Fruit fly (Drosophila melanogaster) whole organism, prepupa: Measurements from ENCODE around the gene CG8833.

ENCODE experiments used
- Blimp-1 ChIP-seq: fragments of 200-800 bp; sonication (Bioruptor generic); optimal IDR thresholded peaks from 3 replicates; lab custom pipeline; 2017; ENCODE audit warnings: missing biosample characterization, missing genetic modification characterization, mild to moderate bottlenecking, moderate library complexity, missing genetic modification reagents
- CG10631 ChIP-seq: fragments of 200-800 bp; sonication (Bioruptor generic); optimal IDR thresholded peaks from 2 replicates; lab custom pipeline; 2016; ENCODE audit warnings: missing biosample characterization, missing genetic modification characterization
- CG11294 ChIP-seq: fragments of 200-800 bp; sonication (Bioruptor generic); IDR thresholded peaks from 2 replicates; pipeline ENCODE4 v1.3.6; 2022; ENCODE audit warnings: missing biosample characterization, missing genetic modification characterization
- CG11902 ChIP-seq: fragments of 200-800 bp; sonication (Bioruptor generic); optimal IDR thresholded peaks from 3 replicates; lab custom pipeline; 2016; ENCODE audit warnings: missing biosample characterization, missing genetic modification characterization
- CG15336 ChIP-seq: fragments of 200-800 bp; sonication (Bioruptor generic); IDR thresholded peaks from 2 replicates; pipeline ENCODE4 v1.3.6; 2022; ENCODE audit warnings: missing biosample characterization, missing genetic modification characterization
- CG3032 ChIP-seq: fragments of 200-800 bp; optimal IDR thresholded peaks from 2 replicates; lab custom pipeline; 2019; ENCODE audit warnings: missing biosample characterization, mild to moderate bottlenecking, missing genetic modification characterization, moderate library complexity
- CG32006 ChIP-seq: fragments of 200-800 bp; sonication (Bioruptor generic); optimal IDR thresholded peaks from 3 replicates; lab custom pipeline; 2017; ENCODE audit warnings: missing biosample characterization, mild to moderate bottlenecking, missing genetic modification characterization
- CG3919 ChIP-seq: fragments of 200-800 bp; sonication (Bioruptor generic); optimal IDR thresholded peaks from 3 replicates; lab custom pipeline; 2016; ENCODE audit warnings: missing biosample characterization, missing genetic modification characterization
- CG6276 ChIP-seq: fragments of 200-800 bp; sonication (Bioruptor generic); optimal IDR thresholded peaks from 2 replicates; lab custom pipeline; 2017; ENCODE audit warnings: missing biosample characterization, mild to moderate bottlenecking, missing genetic modification characterization
- CG6808 ChIP-seq: fragments of 200-800 bp; sonication (Bioruptor generic); optimal IDR thresholded peaks from 3 replicates; lab custom pipeline; 2017; ENCODE audit warnings: missing biosample characterization, missing genetic modification characterization, mild to moderate bottlenecking, moderate library complexity, missing genetic modification reagents
- CG8119 ChIP-seq: fragments of 200-800 bp; sonication (Bioruptor generic); IDR thresholded peaks from 3 replicates; pipeline ENCODE4 v1.3.6; 2022; ENCODE audit warnings: missing biosample characterization, missing genetic modification characterization
- CG8319 ChIP-seq: fragments of 200-800 bp; sonication (Bioruptor generic); optimal IDR thresholded peaks from 3 replicates; lab custom pipeline; 2016; ENCODE audit warnings: missing biosample characterization, missing genetic modification characterization
- CG8632 ChIP-seq: fragments of 200-800 bp; sonication (Bioruptor generic); optimal IDR thresholded peaks from 3 replicates; lab custom pipeline; 2016; ENCODE audit warnings: missing biosample characterization, missing genetic modification characterization
- CG9139 ChIP-seq: fragments of 200-800 bp; sonication (Bioruptor generic); optimal IDR thresholded peaks from 3 replicates; lab custom pipeline; 2017; ENCODE audit warnings: missing biosample characterization, mild to moderate bottlenecking, missing genetic modification characterization
- Eip75B ChIP-seq: fragments of 200-800 bp; sonication (Bioruptor generic); optimal IDR thresholded peaks from 3 replicates; lab custom pipeline; 2016; ENCODE audit warnings: missing biosample characterization, missing genetic modification characterization
- Eip93F ChIP-seq: fragments of 200-800 bp; sonication (Bioruptor generic); optimal IDR thresholded peaks from 2 replicates; lab custom pipeline; 2016; ENCODE audit warnings: missing biosample characterization, mild to moderate bottlenecking, missing genetic modification characterization
- Ets96B ChIP-seq: fragments of 200-800 bp; optimal IDR thresholded peaks from 2 replicates; lab custom pipeline; 2019; ENCODE audit warnings: missing biosample characterization, mild to moderate bottlenecking, missing genetic modification characterization, moderate library complexity
- Hr38 ChIP-seq: sonication (Bioruptor generic); optimal IDR thresholded peaks from 2 replicates; lab custom pipeline; 2016; ENCODE audit warnings: missing biosample characterization, missing genetic modification characterization
- Hr39 ChIP-seq: fragments of 200-800 bp; sonication (Bioruptor generic); optimal IDR thresholded peaks from 2 replicates; lab custom pipeline; 2016; ENCODE audit warnings: missing biosample characterization, missing genetic modification characterization
- Hr4 ChIP-seq: fragments of 200-800 bp; sonication (Bioruptor generic); optimal IDR thresholded peaks from 3 replicates; lab custom pipeline; 2016; ENCODE audit warnings: missing biosample characterization, missing genetic modification characterization
- Lpt ChIP-seq: fragments of 200-800 bp; sonication (Bioruptor generic); optimal IDR thresholded peaks from 3 replicates; lab custom pipeline; 2016; ENCODE audit warnings: missing biosample characterization, missing genetic modification characterization
- Met ChIP-seq: fragments of 200-800 bp; sonication (Bioruptor generic); optimal IDR thresholded peaks from 3 replicates; lab custom pipeline; 2016; ENCODE audit warnings: missing biosample characterization, missing genetic modification characterization
- Sox14 ChIP-seq: fragments of 200-800 bp; sonication (Bioruptor generic); optimal IDR thresholded peaks from 3 replicates; lab custom pipeline; 2016; ENCODE audit warnings: missing biosample characterization, missing genetic modification characterization
- Sox15 ChIP-seq: fragments of 200-800 bp; sonication (Bioruptor generic); optimal IDR thresholded peaks from 3 replicates; lab custom pipeline; 2016; ENCODE audit warnings: missing biosample characterization, missing genetic modification characterization
- achi ChIP-seq: fragments of 200-800 bp; sonication (Bioruptor generic); optimal IDR thresholded peaks from 3 replicates; lab custom pipeline; 2016; ENCODE audit warnings: missing biosample characterization, missing genetic modification characterization
- acj6 ChIP-seq: fragments of 200-800 bp; sonication (Bioruptor generic); optimal IDR thresholded peaks from 3 replicates; lab custom pipeline; 2016; ENCODE audit warnings: missing biosample characterization, missing genetic modification characterization
- dsx ChIP-seq: fragments of 200-800 bp; optimal IDR thresholded peaks from 3 replicates; lab custom pipeline; 2019; ENCODE audit warnings: missing biosample characterization, mild to moderate bottlenecking, missing genetic modification characterization, moderate library complexity; ENCODE audit not compliant: poor library complexity, severe bottlenecking
- eg ChIP-seq: fragments of 200-800 bp; sonication (Bioruptor generic); IDR thresholded peaks from 3 replicates; pipeline ENCODE4 v1.3.6; 2022; ENCODE audit warnings: missing biosample characterization, missing genetic modification characterization
- esn ChIP-seq: fragments of 200-800 bp; sonication (Bioruptor generic); optimal IDR thresholded peaks from 2 replicates; lab custom pipeline; 2016; ENCODE audit warnings: missing biosample characterization, mild to moderate bottlenecking, missing genetic modification characterization, moderate library complexity
- fd59A ChIP-seq: fragments of 200-800 bp; sonication (Bioruptor generic); optimal IDR thresholded peaks from 2 replicates; lab custom pipeline; 2017; ENCODE audit warnings: missing biosample characterization, mild to moderate bottlenecking, missing genetic modification characterization, missing genetic modification reagents
- fd85E ChIP-seq: fragments of 200-800 bp; sonication (Bioruptor generic); optimal IDR thresholded peaks from 3 replicates; lab custom pipeline; 2016; ENCODE audit warnings: missing biosample characterization, missing genetic modification characterization
- fkh ChIP-seq: fragments of 200-800 bp; sonication (Bioruptor generic); optimal IDR thresholded peaks from 3 replicates; lab custom pipeline; 2017; ENCODE audit warnings: missing biosample characterization, mild to moderate bottlenecking, missing genetic modification characterization, moderate library complexity
- pdm3 ChIP-seq: fragments of 200-800 bp; sonication (Bioruptor generic); optimal IDR thresholded peaks from 3 replicates; lab custom pipeline; 2016; ENCODE audit warnings: missing biosample characterization, missing genetic modification characterization
- ss ChIP-seq, 2 experiments: fragments of 200-800 bp; sonication (Bioruptor generic); optimal IDR thresholded peaks; 2 replicates in 1 of 2; 3 replicates in 1 of 2; lab custom pipeline; 2017 to 2018; ENCODE audit warnings: mild to moderate bottlenecking in 2 of 2, missing biosample characterization in 2 of 2, missing genetic modification characterization in 2 of 2, moderate library complexity in 1 of 2
- topi ChIP-seq: fragments of 200-800 bp; sonication (Bioruptor generic); optimal IDR thresholded peaks from 3 replicates; lab custom pipeline; 2016; ENCODE audit warnings: missing biosample characterization, missing genetic modification characterization

The CG8833 gene

DNA sequence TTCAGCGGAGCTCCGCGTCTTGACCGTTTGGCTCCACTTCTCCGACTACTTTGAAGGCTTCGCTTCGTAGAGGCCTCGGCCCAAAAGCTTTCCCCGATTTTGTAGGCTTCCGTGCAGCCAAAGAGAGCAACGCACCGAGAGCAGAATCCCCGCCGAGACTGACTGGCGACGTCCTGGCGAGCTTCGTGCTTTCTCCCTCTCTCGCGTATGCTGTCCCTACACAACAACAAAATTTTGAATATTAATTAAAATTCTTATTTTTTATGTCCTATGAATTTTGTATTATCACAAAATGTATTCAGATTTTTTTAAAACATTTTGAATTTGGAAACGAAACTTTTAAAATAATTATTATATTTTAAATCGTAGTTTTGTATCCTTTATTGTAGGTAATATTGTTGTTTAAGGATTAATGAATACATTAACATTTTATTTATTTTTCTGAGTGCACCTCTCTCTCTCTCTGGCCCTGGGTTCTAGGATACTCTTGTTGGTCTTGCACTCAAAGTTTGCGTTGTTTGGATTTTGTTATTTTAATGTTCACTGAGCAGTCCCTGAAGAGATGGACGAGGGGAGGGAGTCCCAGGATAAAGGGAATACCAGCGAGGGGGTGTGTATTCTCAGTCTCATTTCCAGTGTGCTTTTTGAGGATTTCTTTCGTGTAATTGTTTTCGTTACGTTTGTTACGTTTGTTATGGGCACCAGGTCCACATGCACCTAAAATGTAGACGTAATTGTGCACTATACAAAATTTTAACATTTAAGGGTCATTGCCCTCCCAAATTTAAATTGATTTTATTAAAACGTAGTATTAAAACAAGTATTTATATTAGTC is 25.4 kb downstream of the CG8833 start, which contains the start of gene dysc:
dysc (minus strand) TSS at position 51 of the 835 bp plus-strand sequence.
- TF ChIP-seq CG32006 (GFP tag; lab: Kevin White, UChicago) (peak; percentile 6), CG15336 (GFP tag; lab: Robert Waterston, UW) (0 out of 2 replicates have a peak, but pooled peaks have one; percentile 18), Eip75B (no peak), CG10631 (GFP tag; lab: Kevin White, UChicago) (peak; percentile 2), CG3919 (GFP tag; lab: Kevin White, UChicago) (no peak), CG8632 (GFP tag; lab: Kevin White, UChicago) (peak; percentile 4), Ets96B (peak; percentile 42), eg (GFP tag; lab: Robert Waterston, UW) (no peak), Sox14 (GFP tag; lab: Kevin White, UChicago) (no peak), CG11294 (GFP tag; lab: Robert Waterston, UW) (no peak), topi (GFP tag; lab: Kevin White, UChicago) (no peak), esn (peak; percentile 8), Hr4 (no peak), achi (GFP tag; lab: Kevin White, UChicago) (peak; percentile 15), CG3032 (tag; lab: Kevin White, UChicago) (peak; percentile 21), dsx (GFP tag; lab: Kevin White, UChicago) (peak; percentile 16)

DNA sequence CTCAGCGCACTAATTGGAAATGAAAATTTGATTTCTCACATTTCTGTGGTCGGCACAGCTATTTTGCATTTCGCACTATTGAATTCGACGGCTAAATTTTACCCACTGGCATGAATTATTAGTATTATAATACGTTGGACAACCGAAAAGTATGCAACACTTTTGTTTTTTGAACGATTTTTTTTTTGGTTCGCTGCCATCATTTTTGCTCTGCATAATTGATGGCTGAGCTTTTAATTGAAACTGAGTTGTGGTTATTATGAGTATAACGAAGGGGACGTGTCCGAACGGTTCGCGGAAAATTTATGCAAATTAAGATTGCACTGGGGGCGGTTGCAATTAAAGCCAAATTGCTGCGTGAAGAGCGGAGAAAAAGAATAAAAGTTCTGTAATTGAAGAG is 28.2 kb downstream of the CG8833 start:
- TF ChIP-seq Hr38 (GFP tag; lab: Kevin White, UChicago) = no peak

DNA sequence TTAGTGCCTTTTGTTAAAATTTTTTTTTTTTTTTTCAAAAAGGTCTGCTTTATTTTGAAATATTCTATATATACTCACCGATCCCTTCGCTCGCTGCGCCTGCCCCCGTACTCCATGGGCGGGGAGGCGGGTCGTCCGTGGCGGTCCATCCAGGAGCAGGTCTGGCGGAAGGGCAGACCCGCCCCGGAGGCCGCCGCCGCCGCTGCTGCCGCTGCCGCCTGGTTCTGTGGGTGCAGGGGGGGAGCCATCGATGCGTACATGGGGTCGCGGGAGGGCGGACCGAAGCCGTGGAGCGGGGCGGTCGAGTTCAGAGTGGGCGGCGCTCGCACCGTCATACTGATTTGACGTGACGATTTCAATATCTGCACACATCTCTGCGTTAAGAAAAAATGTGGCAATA is 41.7 kb downstream of the CG8833 start:
- TF ChIP-seq CG32006 (GFP tag; lab: Kevin White, UChicago) = no peak
- no peak for TF ChIP-seq Ets96B
- TF ChIP-seq fd59A (GFP tag; lab: Kevin White, UChicago) = no peak
- no peak for TF ChIP-seq CG3032 (tag; lab: Kevin White, UChicago)
- TF ChIP-seq CG10631 (GFP tag; lab: Kevin White, UChicago) = no peak
- no peak for TF ChIP-seq CG6808 (GFP tag; lab: Kevin White, UChicago)
- TF ChIP-seq dsx (GFP tag; lab: Kevin White, UChicago) = no peak
- TF ChIP-seq Met (GFP tag; lab: Kevin White, UChicago) = no peak
- TF ChIP-seq CG8319 (GFP tag; lab: Kevin White, UChicago) = no peak

- TF ChIP-seq CG8119 (GFP tag; lab: Robert Waterston, UW) (no peak), eg (GFP tag; lab: Robert Waterston, UW) (no peak), ss (GFP tag; optimal IDR thresholded peaks at IDR 0.05; lab: Kevin White, UChicago) (no peak), CG9139 (no peak), pdm3 (GFP tag; lab: Kevin White, UChicago) (no peak), fd85E (GFP tag; lab: Kevin White, UChicago) (no peak), CG8632 (GFP tag; lab: Kevin White, UChicago) (no peak), acj6 (no peak), fkh (no peak), CG6276 (no peak), Blimp-1 (no peak), dsx (GFP tag; lab: Kevin White, UChicago) (no peak), Lpt (GFP tag; lab: Kevin White, UChicago) (no peak), Hr39 (no peak), CG11294 (GFP tag; lab: Robert Waterston, UW) (no peak), Sox15 (no peak), Eip93F (GFP tag; lab: Kevin White, UChicago) (no peak), CG11902 (GFP tag; lab: Kevin White, UChicago) (no peak)
Observed at dm6 chr3L:13884460-13885056, 44.2 kb downstream of the CG8833 start.
